Worm (Caenorhabditis elegans) whole organism, L2 larva: ENCODE results near the gene clec-139.

Source experiments
- F13H6.1 ChIP-seq: sonication (generic microtip); optimal IDR thresholded peaks from 2 replicates; lab custom pipeline; 2016; ENCODE audit warnings: missing genetic modification characterization, missing compliant biosample characterization
- blmp-1 ChIP-seq: sonication (generic microtip); optimal IDR thresholded peaks from 2 replicates; lab custom pipeline; 2017; ENCODE audit warnings: missing genetic modification characterization, mild to moderate bottlenecking, missing compliant biosample characterization, antibody characterized with exemption, moderate library complexity; ENCODE audit not compliant: insufficient read depth
- fos-1 ChIP-seq: fragments of 150-350 bp; optimal IDR thresholded peaks from 2 replicates; lab custom pipeline; 2014; ENCODE audit warnings: missing biosample characterization, missing genetic modification characterization
- lsy-2 ChIP-seq, 2 experiments: fragments of 150-350 bp in 1 of 2; sonication (generic microtip) in 1 of 2; optimal IDR thresholded peaks; 2 replicates each; lab custom pipeline; 2014 to 2017; ENCODE audit warnings: missing biosample characterization in 2 of 2, missing genetic modification characterization in 2 of 2
- nhr-11 ChIP-seq: fragments of 150-350 bp; optimal IDR thresholded peaks from 2 replicates; lab custom pipeline; 2014; ENCODE audit warnings: missing biosample characterization, missing genetic modification characterization
- nhr-23 ChIP-seq: fragments of 150-350 bp; optimal IDR thresholded peaks from 2 replicates; lab custom pipeline; 2014; ENCODE audit warnings: missing biosample characterization, missing genetic modification reagents, missing genetic modification characterization

DNA sequence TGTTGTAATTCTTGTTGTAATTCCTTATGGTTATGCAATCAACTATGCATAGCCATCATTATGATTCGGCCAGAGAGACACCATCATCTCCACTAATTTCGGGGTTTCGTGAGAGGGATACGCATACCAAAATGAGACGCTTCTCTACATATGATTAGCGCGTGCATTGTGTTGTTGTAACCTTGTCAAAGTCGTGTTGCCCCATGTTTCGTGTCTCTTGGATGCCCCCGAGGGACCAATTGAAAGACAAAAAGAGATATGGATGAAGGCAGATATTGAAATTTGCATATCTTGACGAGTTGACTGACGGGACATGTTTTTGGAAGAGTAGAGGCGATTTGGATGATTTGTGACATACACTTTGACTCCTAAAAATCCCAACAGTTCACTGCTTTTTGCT is 42.2 kb downstream of the clec-139 start:
- TF ChIP-seq fos-1 (no peak), nhr-11 (no peak), lsy-2 (tag; optimal IDR thresholded peaks at IDR 0.05; lab: Kevin White, UChicago) (no peak), blmp-1 (tag; lab: Kevin White, UChicago) (no peak), F13H6.1 (tag; lab: Kevin White, UChicago) (no peak), nhr-23 (tag; lab: Kevin White, UChicago) (no peak)
